Fruit fly (Drosophila melanogaster): ENCODE measurements around the gene Pcyt2.

- TF ChIP-seq CG8478 (optimal IDR thresholded peaks at IDR 0.05) (no peak), CTCF (optimal IDR thresholded peaks at IDR 0.05) (peak in 1 of 2 experiments; percentile 12)
Measured at dm6 chr3L:1517274-1518047, 35.8 kb upstream of the Pcyt2 start.
